Worm (Caenorhabditis elegans) whole organism, young adult: ENCODE measurements around the gene F14D2.14.

Experiments used
- Y56A3A.18 ChIP-seq: fragments of 200-800 bp; sonication (Bioruptor generic); IDR thresholded peaks from 2 replicates; pipeline ENCODE4 v1.3.6; 2022; ENCODE audit warnings: missing genetic modification reagents, missing genetic modification characterization, missing compliant biosample characterization
- ama-1 ChIP-seq, 3 experiments: fragments of 150-350 bp in 1 of 3; sonication (generic microtip) in 2 of 3; optimal IDR thresholded peaks; 2 replicates each; lab custom pipeline; 2014 to 2018; ENCODE audit warnings: missing biosample characterization in 2 of 3, missing genetic modification characterization in 2 of 3, missing genetic modification reagents in 2 of 3
- ccch-3 ChIP-seq: fragments of 200-800 bp; sonication (Bioruptor generic); optimal IDR thresholded peaks from 2 replicates; lab custom pipeline; 2018; ENCODE audit warnings: mild to moderate bottlenecking, missing genetic modification characterization, missing compliant biosample characterization
- lsl-1 ChIP-seq: fragments of 200-800 bp; sonication (Bioruptor generic); optimal IDR thresholded peaks from 2 replicates; lab custom pipeline; 2018; ENCODE audit warnings: mild to moderate bottlenecking, missing genetic modification characterization, moderate library complexity, missing compliant biosample characterization
- unc-130 ChIP-seq: sonication (generic microtip); optimal IDR thresholded peaks from 2 replicates; lab custom pipeline; 2016; ENCODE audit warnings: missing genetic modification reagents, missing genetic modification characterization, missing compliant biosample characterization

ce11 chrII:3310957-3311657, 36.7 kb downstream of the F14D2.14 start:
- TF ChIP-seq lsl-1 (GFP tag; lab: Kevin White, UChicago) (no peak), unc-130 (GFP tag; lab: Kevin White, UChicago) (no peak), ama-1 (optimal IDR thresholded peaks at IDR 0.05; lab: Kevin White, UChicago) (no peak), ama-1 (GFP tag; optimal IDR thresholded peaks at IDR 0.05; lab: Kevin White, UChicago) (no peak), ccch-3 (GFP tag; lab: Kevin White, UChicago) (no peak), Y56A3A.18 (GFP tag; lab: Robert Waterston, UW) (no peak)
